Fruit fly (Drosophila melanogaster) whole organism, embryonic: Measurements from ENCODE around the gene CG13676.
A peak's percentile ranks its signal among the peaks of the same experiment; 100 is the strongest.

Source experiments
- Antp ChIP-seq: fragments of 200-800 bp; sonication (Bioruptor generic); optimal IDR thresholded peaks from 3 replicates; lab custom pipeline; 2016; ENCODE audit warnings: missing biosample characterization, missing genetic modification characterization
- B-H1 ChIP-seq: fragments of 200-800 bp; sonication (Bioruptor generic); IDR thresholded peaks from 3 replicates; pipeline ENCODE4 v1.3.6; 2022; ENCODE audit warnings: missing biosample characterization, missing genetic modification characterization
- CG10565 ChIP-seq: fragments of 200-800 bp; sonication (Bioruptor generic); optimal IDR thresholded peaks from 3 replicates; lab custom pipeline; 2016; ENCODE audit warnings: missing biosample characterization, mild to moderate bottlenecking, missing genetic modification characterization
- CG12769 ChIP-seq: fragments of 200-800 bp; sonication (Bioruptor generic); optimal IDR thresholded peaks from 2 replicates; lab custom pipeline; 2019; ENCODE audit warnings: missing biosample characterization, mild to moderate bottlenecking, missing genetic modification characterization, moderate library complexity
- CG12942 ChIP-seq: fragments of 200-800 bp; sonication (Bioruptor generic); optimal IDR thresholded peaks from 3 replicates; lab custom pipeline; 2016; ENCODE audit warnings: missing biosample characterization, missing genetic modification characterization
- CG13287 ChIP-seq: fragments of 200-800 bp; sonication (Bioruptor generic); IDR thresholded peaks from 2 replicates; pipeline ENCODE4 v1.3.6; 2022; ENCODE audit warnings: missing biosample characterization, missing genetic modification characterization; ENCODE audit not compliant: partially characterized antibody
- CG13894 ChIP-seq: fragments of 200-800 bp; sonication (Bioruptor generic); optimal IDR thresholded peaks from 3 replicates; lab custom pipeline; 2018; ENCODE audit warnings: missing biosample characterization, mild to moderate bottlenecking, missing genetic modification characterization, moderate library complexity
- CG14860 ChIP-seq: fragments of 200-800 bp; sonication (Bioruptor generic); IDR thresholded peaks from 3 replicates; pipeline ENCODE4 v1.3.6; 2022; ENCODE audit warnings: missing biosample characterization, missing genetic modification characterization; ENCODE audit not compliant: partially characterized antibody
- CG14965 ChIP-seq: fragments of 200-800 bp; sonication (Bioruptor generic); optimal IDR thresholded peaks from 2 replicates; lab custom pipeline; 2016; ENCODE audit warnings: missing biosample characterization, missing genetic modification characterization, borderline replicate concordance
- CG15696 ChIP-seq: fragments of 200-800 bp; sonication (Bioruptor generic); optimal IDR thresholded peaks from 2 replicates; lab custom pipeline; 2019; ENCODE audit warnings: missing biosample characterization, mild to moderate bottlenecking, missing genetic modification characterization, moderate library complexity
- CG16815 ChIP-seq: fragments of 200-800 bp; sonication (Bioruptor generic); optimal IDR thresholded peaks from 3 replicates; lab custom pipeline; 2017; ENCODE audit warnings: missing biosample characterization, mild to moderate bottlenecking, missing genetic modification characterization
- CG16863 ChIP-seq: fragments of 200-800 bp; sonication (Bioruptor generic); optimal IDR thresholded peaks from 3 replicates; lab custom pipeline; 2016; ENCODE audit warnings: missing biosample characterization, missing genetic modification characterization
- CG17328 ChIP-seq: fragments of 200-800 bp; sonication (Bioruptor generic); IDR thresholded peaks from 2 replicates; pipeline ENCODE4 v1.3.6; 2022; ENCODE audit warnings: missing biosample characterization, missing genetic modification characterization
- CG2129 ChIP-seq: fragments of 200-800 bp; sonication (Bioruptor generic); IDR thresholded peaks from 2 replicates; pipeline ENCODE4 v1.3.6; 2022; ENCODE audit warnings: missing biosample characterization, missing genetic modification characterization; ENCODE audit not compliant: partially characterized antibody
- CG2875 ChIP-seq: fragments of 200-800 bp; sonication (Bioruptor generic); optimal IDR thresholded peaks from 2 replicates; lab custom pipeline; 2017; ENCODE audit warnings: missing biosample characterization, mild to moderate bottlenecking, missing genetic modification characterization, missing genetic modification reagents
- CG30020 ChIP-seq: fragments of 200-800 bp; optimal IDR thresholded peaks from 2 replicates; lab custom pipeline; 2019; ENCODE audit warnings: missing biosample characterization, mild to moderate bottlenecking, missing genetic modification characterization, moderate library complexity
- CG3281 ChIP-seq: fragments of 200-800 bp; sonication (Bioruptor generic); optimal IDR thresholded peaks from 3 replicates; lab custom pipeline; 2017; ENCODE audit warnings: missing biosample characterization, mild to moderate bottlenecking, missing genetic modification characterization
- CG34376 ChIP-seq: fragments of 200-800 bp; sonication (Bioruptor generic); optimal IDR thresholded peaks from 2 replicates; lab custom pipeline; 2018; ENCODE audit warnings: missing biosample characterization, mild to moderate bottlenecking, missing genetic modification characterization
- CG6654 ChIP-seq: fragments of 200-800 bp; sonication (Bioruptor generic); optimal IDR thresholded peaks from 2 replicates; lab custom pipeline; 2017; ENCODE audit warnings: missing biosample characterization, mild to moderate bottlenecking, missing genetic modification characterization
- CG6683 ChIP-seq: fragments of 200-800 bp; sonication (Bioruptor generic); optimal IDR thresholded peaks from 2 replicates; lab custom pipeline; 2017; ENCODE audit warnings: missing biosample characterization, mild to moderate bottlenecking, missing genetic modification characterization, missing genetic modification reagents
- CG6765 ChIP-seq: fragments of 200-800 bp; sonication (Bioruptor generic); optimal IDR thresholded peaks from 3 replicates; lab custom pipeline; 2017; ENCODE audit warnings: missing biosample characterization, mild to moderate bottlenecking, missing genetic modification characterization
- CG6854 ChIP-seq: fragments of 200-800 bp; sonication (Bioruptor generic); optimal IDR thresholded peaks from 3 replicates; lab custom pipeline; 2017; ENCODE audit warnings: missing biosample characterization, mild to moderate bottlenecking, missing genetic modification characterization
- CG8359 ChIP-seq: fragments of 200-800 bp; sonication (Bioruptor generic); optimal IDR thresholded peaks from 2 replicates; lab custom pipeline; 2017; ENCODE audit warnings: missing biosample characterization, mild to moderate bottlenecking, missing genetic modification characterization, borderline replicate concordance
- CG9727 ChIP-seq: fragments of 200-800 bp; sonication (Bioruptor generic); optimal IDR thresholded peaks from 3 replicates; lab custom pipeline; 2017; ENCODE audit warnings: missing biosample characterization, mild to moderate bottlenecking, missing genetic modification characterization
- Chrac-16 ChIP-seq: fragments of 200-800 bp; sonication (Bioruptor generic); optimal IDR thresholded peaks from 3 replicates; lab custom pipeline; 2016; ENCODE audit warnings: missing biosample characterization, missing genetic modification characterization
- HHEX ChIP-seq: fragments of 200-800 bp; sonication (Bioruptor generic); optimal IDR thresholded peaks from 3 replicates; lab custom pipeline; 2017; ENCODE audit warnings: missing biosample characterization, mild to moderate bottlenecking, missing genetic modification characterization, missing genetic modification reagents
- HmgZ ChIP-seq: fragments of 200-800 bp; sonication (Bioruptor generic); optimal IDR thresholded peaks from 2 replicates; lab custom pipeline; 2018; ENCODE audit warnings: missing biosample characterization, mild to moderate bottlenecking, missing genetic modification characterization
- Sry-β ChIP-seq: fragments of 200-800 bp; sonication (Bioruptor generic); optimal IDR thresholded peaks from 2 replicates; lab custom pipeline; 2018; ENCODE audit warnings: missing biosample characterization, mild to moderate bottlenecking, missing genetic modification characterization, moderate library complexity
- Tbp ChIP-seq: fragments of >200 bp; optimal IDR thresholded peaks from 2 replicates; lab custom pipeline; 2018; ENCODE audit warnings: missing biosample characterization, missing genetic modification characterization
- Xbp1 ChIP-seq: fragments of 200-800 bp; sonication (Bioruptor generic); optimal IDR thresholded peaks from 3 replicates; lab custom pipeline; 2016; ENCODE audit warnings: missing biosample characterization, mild to moderate bottlenecking, missing genetic modification characterization
- cato ChIP-seq: fragments of 200-800 bp; sonication (Bioruptor generic); optimal IDR thresholded peaks from 2 replicates; lab custom pipeline; 2016; ENCODE audit warnings: missing biosample characterization, missing genetic modification characterization, borderline replicate concordance
- chinmo ChIP-seq: fragments of 200-800 bp; sonication (Bioruptor generic); IDR thresholded peaks from 4 replicates; pipeline ENCODE4 v1.3.6; 2022; ENCODE audit warnings: missing biosample characterization, missing genetic modification characterization; ENCODE audit not compliant: partially characterized antibody
- croc ChIP-seq: fragments of 200-800 bp; sonication (Bioruptor generic); conservative IDR thresholded peaks from 3 replicates; pipeline ENCODE4 v1.3.6; 2022; ENCODE audit warnings: missing biosample characterization, missing genetic modification characterization
- dmrt99B ChIP-seq: fragments of 200-800 bp; sonication (Bioruptor generic); optimal IDR thresholded peaks from 2 replicates; lab custom pipeline; 2018; ENCODE audit warnings: missing biosample characterization, mild to moderate bottlenecking, missing genetic modification characterization, moderate library complexity
- eve ChIP-seq, 2 experiments: fragments of >200 bp; optimal IDR thresholded peaks; 2 replicates each; lab custom pipeline; 2017; ENCODE audit warnings: missing biosample characterization in 2 of 2, missing genetic modification characterization in 2 of 2
- ftz-f1 ChIP-seq: fragments of 200-800 bp; sonication (Bioruptor generic); optimal IDR thresholded peaks from 2 replicates; lab custom pipeline; 2016; ENCODE audit warnings: missing biosample characterization, missing genetic modification characterization
- hth ChIP-seq: fragments of >200 bp; optimal IDR thresholded peaks from 2 replicates; lab custom pipeline; 2017; ENCODE audit warnings: inconsistent platforms
- klu ChIP-seq: fragments of 200-800 bp; sonication (Bioruptor generic); IDR thresholded peaks from 2 replicates; pipeline ENCODE4 v1.3.6; 2022; ENCODE audit warnings: missing biosample characterization, missing genetic modification characterization
- knrl ChIP-seq: fragments of 200-800 bp; sonication (Bioruptor generic); IDR thresholded peaks from 3 replicates; pipeline ENCODE4 v1.3.6; 2022; ENCODE audit warnings: missing biosample characterization, missing genetic modification characterization; ENCODE audit not compliant: partially characterized antibody
- mam ChIP-seq: fragments of 200-800 bp; sonication (Bioruptor generic); optimal IDR thresholded peaks from 3 replicates; lab custom pipeline; 2016; ENCODE audit warnings: missing biosample characterization, missing genetic modification characterization
- nom ChIP-seq: fragments of 200-800 bp; sonication (Bioruptor generic); optimal IDR thresholded peaks from 2 replicates; lab custom pipeline; 2017; ENCODE audit warnings: missing biosample characterization, missing genetic modification characterization, mild to moderate bottlenecking, moderate library complexity, missing genetic modification reagents
- pum ChIP-seq: fragments of 200-800 bp; sonication (Bioruptor generic); optimal IDR thresholded peaks from 2 replicates; lab custom pipeline; 2016; ENCODE audit warnings: missing biosample characterization, missing genetic modification characterization
- sens-2 ChIP-seq: fragments of 200-800 bp; sonication (Bioruptor generic); IDR thresholded peaks from 2 replicates; pipeline ENCODE4 v1.3.6; 2022; ENCODE audit warnings: missing biosample characterization, missing genetic modification characterization
- sr ChIP-seq: fragments of 200-800 bp; sonication (Bioruptor generic); IDR thresholded peaks from 3 replicates; pipeline ENCODE4 v1.3.6; 2022; ENCODE audit warnings: missing biosample characterization, missing genetic modification characterization
- sug ChIP-seq: fragments of 200-800 bp; optimal IDR thresholded peaks from 2 replicates; lab custom pipeline; 2019; ENCODE audit warnings: missing biosample characterization, mild to moderate bottlenecking, missing genetic modification characterization, moderate library complexity
- toy ChIP-seq: fragments of 200-800 bp; sonication (Bioruptor generic); IDR thresholded peaks from 2 replicates; pipeline ENCODE4 v1.3.6; 2022; ENCODE audit warnings: missing biosample characterization, missing genetic modification characterization
- trem ChIP-seq: fragments of 200-800 bp; optimal IDR thresholded peaks from 3 replicates; lab custom pipeline; 2019; ENCODE audit warnings: missing biosample characterization, mild to moderate bottlenecking, missing genetic modification characterization, moderate library complexity
- vfl ChIP-seq: fragments of 200-800 bp; sonication (Bioruptor generic); optimal IDR thresholded peaks from 2 replicates; lab custom pipeline; 2016; ENCODE audit warnings: missing biosample characterization, missing genetic modification characterization

The CG13676 gene

dm6 chr3L:8177795-8178564, 26.4 kb upstream of the CG13676 start, which contains the start of gene Nmt (continued):
- TF ChIP-seq CG14965 (GFP tag; lab: Kevin White, UChicago) = no peak
- TF ChIP-seq chinmo = peak; percentile 78; the same call in 3 of the 4 replicates
- TF ChIP-seq CG12769 (tag; lab: Kevin White, UChicago) = no peak
- peak; percentile 38 for TF ChIP-seq mam (GFP tag; lab: Kevin White, UChicago)
- no peak for TF ChIP-seq HmgZ (tag; lab: Kevin White, UChicago)
- TF ChIP-seq pum (GFP tag; lab: Kevin White, UChicago) = no peak
- no peak for TF ChIP-seq vfl (GFP tag; lab: Kevin White, UChicago)
- peak; percentile 29; the same call in 1 of the 2 replicates for TF ChIP-seq CG17328 (GFP tag; lab: Robert Waterston, UW)
- no peak for TF ChIP-seq CG16863 (GFP tag; lab: Kevin White, UChicago)
- no peak for TF ChIP-seq klu (GFP tag; lab: Robert Waterston, UW)
- TF ChIP-seq nom (GFP tag; lab: Kevin White, UChicago) = no peak
- no peak for TF ChIP-seq CG34376
- TF ChIP-seq dmrt99B = no peak
- TF ChIP-seq CG9727 (GFP tag; lab: Kevin White, UChicago) = peak; percentile 12
- TF ChIP-seq hth (lab: Kevin White, UChicago) = no peak
- TF ChIP-seq ftz-f1 = no peak
- no peak for TF ChIP-seq Tbp
- TF ChIP-seq CG6654 (GFP tag; lab: Kevin White, UChicago) = no peak
- no peak for TF ChIP-seq CG8359 (GFP tag; lab: Kevin White, UChicago)
- no peak for TF ChIP-seq sug
- TF ChIP-seq sr (GFP tag; lab: Robert Waterston, UW) = no peak
- peak; percentile 14 for TF ChIP-seq CG12942 (GFP tag; lab: Kevin White, UChicago)
- TF ChIP-seq eve (GFP tag; optimal IDR thresholded peaks at IDR 0.05; lab: Kevin White, UChicago) = no peak
- peak; percentile 13; the same call in 1 of the 3 replicates for TF ChIP-seq B-H1 (GFP tag; lab: Robert Waterston, UW)
- TF ChIP-seq Chrac-16 (GFP tag; lab: Kevin White, UChicago) = no peak
- TF ChIP-seq CG6765 = no peak
- peak; percentile 59 for TF ChIP-seq CG2129
- TF ChIP-seq Antp (GFP tag; lab: Kevin White, UChicago) = no peak
- no peak for TF ChIP-seq CG16815 (GFP tag; lab: Kevin White, UChicago)
- 0 out of 2 replicates have a peak, but pooled peaks have one; percentile 20 for TF ChIP-seq sens-2 (GFP tag; lab: Robert Waterston, UW)
- no peak for TF ChIP-seq CG30020 (tag; lab: Kevin White, UChicago)
- no peak for TF ChIP-seq HHEX (GFP tag; lab: Kevin White, UChicago)
- TF ChIP-seq CG13287 = peak; percentile 83
- no peak for TF ChIP-seq CG6854
- no peak for TF ChIP-seq croc (GFP tag; lab: Robert Waterston, UW)
- no peak for TF ChIP-seq CG15696 (tag; lab: Kevin White, UChicago)
- no peak for TF ChIP-seq CG2875 (GFP tag; lab: Kevin White, UChicago)
- no peak for TF ChIP-seq toy (GFP tag; lab: Robert Waterston, UW)
- peak; percentile 2 for TF ChIP-seq trem (tag; lab: Kevin White, UChicago)
- TF ChIP-seq knrl (GFP tag; lab: Robert Waterston, UW) = peak; percentile 67; the same call in 2 of the 3 replicates
- no peak for TF ChIP-seq CG6683 (GFP tag; lab: Kevin White, UChicago)
- no peak for TF ChIP-seq Sry-β
- TF ChIP-seq Xbp1 (GFP tag; lab: Kevin White, UChicago) = peak; percentile 58
- peak; percentile 53; the same call in 2 of the 3 replicates for TF ChIP-seq CG14860
- no peak for TF ChIP-seq cato (GFP tag; lab: Kevin White, UChicago)
- TF ChIP-seq CG10565 (GFP tag; lab: Kevin White, UChicago) = no peak
- no peak for TF ChIP-seq CG3281
- no peak for TF ChIP-seq CG13894 (tag; lab: Kevin White, UChicago)
